Worm (Caenorhabditis elegans) whole organism, L4/young adult: ENCODE results near the gene obr-3.

ENCODE experiments used
- W03F9.2 ChIP-seq: fragments of 150-350 bp; optimal IDR thresholded peaks from 2 replicates; lab custom pipeline; 2014; ENCODE audit warnings: missing biosample characterization, missing genetic modification characterization
- dao-5 ChIP-seq: sonication (generic microtip); optimal IDR thresholded peaks from 2 replicates; lab custom pipeline; 2016; ENCODE audit warnings: missing genotype, missing genetic modification characterization, moderate library complexity, missing compliant biosample characterization
- him-1 ChIP-seq: sonication (generic microtip); optimal IDR thresholded peaks from 2 replicates; lab custom pipeline; 2016; ENCODE audit warnings: missing genotype, missing genetic modification reagents, missing genetic modification characterization, missing compliant biosample characterization

ce11 chrX:13782074-13782462, 27.6 kb downstream of the obr-3 start:
- TF ChIP-seq dao-5 (tag; lab: Kevin White, UChicago) (no peak), him-1 (no peak), W03F9.2 (tag; lab: Kevin White, UChicago) (no peak)
